Fruit fly (Drosophila melanogaster) whole organism, wandering third instar larva: ENCODE data around the gene CG11263.

ENCODE experiments used
- Abd-B ChIP-seq: fragments of >200 bp; optimal IDR thresholded peaks from 2 replicates; lab custom pipeline; 2017; ENCODE audit warnings: missing biosample characterization, missing genetic modification characterization
- CG9705 ChIP-seq: fragments of 200-800 bp; sonication (Bioruptor generic); optimal IDR thresholded peaks from 2 replicates; lab custom pipeline; 2018; ENCODE audit warnings: missing biosample characterization, mild to moderate bottlenecking, missing genetic modification characterization
- Dif ChIP-seq: fragments of 200-275, 200-300 bp; sonication (Bioruptor generic); optimal IDR thresholded peaks from 2 replicates; lab custom pipeline; 2018; ENCODE audit warnings: missing biosample characterization, missing genetic modification characterization; ENCODE audit not compliant: partially characterized antibody
- HLH106 ChIP-seq: fragments of 200-800 bp; optimal IDR thresholded peaks from 3 replicates; lab custom pipeline; 2019; ENCODE audit warnings: missing biosample characterization, mild to moderate bottlenecking, missing genetic modification characterization, moderate library complexity
- Hnf4 ChIP-seq: fragments of 200-800 bp; sonication (Bioruptor generic); optimal IDR thresholded peaks from 2 replicates; lab custom pipeline; 2016; ENCODE audit warnings: missing biosample characterization, mild to moderate bottlenecking, missing genetic modification characterization
- Rel ChIP-seq, 2 experiments: fragments of 200-800 bp; sonication (Bioruptor generic) in 1 of 2; optimal IDR thresholded peaks; 2 replicates in 1 of 2; 3 replicates in 1 of 2; lab custom pipeline; 2016 to 2019; ENCODE audit warnings: mild to moderate bottlenecking in 2 of 2, missing biosample characterization in 2 of 2, missing genetic modification characterization in 2 of 2, moderate library complexity in 1 of 2
- brk ChIP-seq: fragments of 200-800 bp; sonication (Bioruptor generic); optimal IDR thresholded peaks from 2 replicates; lab custom pipeline; 2016; ENCODE audit warnings: missing biosample characterization, mild to moderate bottlenecking, missing genetic modification characterization
- dl ChIP-seq, 2 experiments: fragments of 175-275, 200-275 bp in 1 of 2; fragments of 200-275 bp in 1 of 2; sonication (Bioruptor generic); optimal IDR thresholded peaks; lab custom pipeline; 2018; ENCODE audit warnings: mild to moderate bottlenecking in 2 of 2, missing biosample characterization in 2 of 2, missing genetic modification characterization in 2 of 2, moderate library complexity in 2 of 2; ENCODE audit not compliant: partially characterized antibody in 2 of 2, insufficient read depth in 1 of 2
- dmrt93B ChIP-seq: fragments of 200-800 bp; sonication (Bioruptor generic); optimal IDR thresholded peaks from 2 replicates; lab custom pipeline; 2018; ENCODE audit warnings: missing biosample characterization, mild to moderate bottlenecking, missing genetic modification characterization
- lola ChIP-seq: fragments of >200 bp; optimal IDR thresholded peaks from 2 replicates; lab custom pipeline; 2017; ENCODE audit warnings: missing biosample characterization, missing genetic modification characterization
- psq ChIP-seq: fragments of 200-800 bp; sonication (Bioruptor generic); optimal IDR thresholded peaks from 3 replicates; lab custom pipeline; 2017; ENCODE audit warnings: missing biosample characterization, mild to moderate bottlenecking, missing genetic modification characterization, moderate library complexity
- rgr ChIP-seq: fragments of 200-800 bp; sonication (Bioruptor generic); optimal IDR thresholded peaks from 3 replicates; lab custom pipeline; 2016; ENCODE audit warnings: missing biosample characterization, mild to moderate bottlenecking, missing genetic modification characterization
- sv ChIP-seq: fragments of 200-800 bp; sonication (Bioruptor generic); optimal IDR thresholded peaks from 3 replicates; lab custom pipeline; 2016; ENCODE audit warnings: missing biosample characterization, missing genetic modification characterization

DNA sequence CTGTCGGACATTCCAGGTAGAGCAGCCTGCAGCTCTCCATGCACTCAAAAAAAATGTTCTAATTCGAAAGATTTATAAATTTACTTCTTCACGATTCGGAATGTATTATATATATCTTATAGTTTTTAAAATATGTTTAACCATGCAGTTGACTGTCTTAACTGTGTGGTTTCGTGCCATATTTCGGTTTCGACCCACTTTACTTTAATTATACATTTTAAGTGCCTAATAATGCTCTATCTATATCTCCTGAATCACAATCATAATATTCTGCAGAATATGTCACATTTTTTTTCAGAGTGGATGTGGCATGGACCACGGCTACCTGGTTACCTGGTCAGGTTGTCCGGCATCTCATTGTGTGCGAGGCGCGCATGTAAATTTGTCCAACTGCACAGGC lies 43.1 kb downstream of the CG11263 start:
- TF ChIP-seq dmrt93B (GFP tag; lab: Kevin White, UChicago) = peak; percentile 3
- TF ChIP-seq brk (GFP tag; lab: Kevin White, UChicago) = no peak
- no peak for TF ChIP-seq Dif
- TF ChIP-seq dl (GFP tag; optimal IDR thresholded peaks at IDR 0.05; lab: Kevin White, UChicago; ENCODE audit: insufficient read depth in 1 of 2, partially characterized antibody in 2 of 2) = no peak
- TF ChIP-seq Abd-B (GFP tag; lab: Kevin White, UChicago) = no peak
- peak; percentile 9 for TF ChIP-seq rgr (GFP tag; lab: Kevin White, UChicago)
- TF ChIP-seq sv = no peak
- TF ChIP-seq lola = no peak
- no peak for TF ChIP-seq Hnf4
- no peak for TF ChIP-seq Rel (GFP tag; optimal IDR thresholded peaks at IDR 0.05; lab: Kevin White, UChicago)
- TF ChIP-seq Rel (tag; optimal IDR thresholded peaks at IDR 0.05; lab: Kevin White, UChicago) = no peak
- peak; percentile 5 for TF ChIP-seq psq (GFP tag; lab: Kevin White, UChicago)
- TF ChIP-seq CG9705 = no peak
- TF ChIP-seq HLH106 (tag; lab: Kevin White, UChicago) = peak; percentile 22
